Worm (Caenorhabditis elegans): ENCODE results near the gene C02B4.3.

C02B4.3 gene

ce11 chrX:12668941-12669501 is 9.4 kb upstream of the C02B4.3 start:
- no peak for TF ChIP-seq unc-62 (GFP tag; optimal IDR thresholded peaks at IDR 0.05)

ce11 chrX:12667804-12668511 is 8.3 kb upstream of the C02B4.3 start, which contains the start of gene nhr-17:
nhr-17 (minus strand) TSS chrX:12667854.
- no peak for TF ChIP-seq unc-62 (GFP tag; optimal IDR thresholded peaks at IDR 0.05)

- TF ChIP-seq unc-62 (GFP tag; optimal IDR thresholded peaks at IDR 0.05), result no peak
Measured at ce11 chrX:12665799-12666198, 6.2 kb upstream of the C02B4.3 start.

- no peak for TF ChIP-seq unc-62 (GFP tag; optimal IDR thresholded peaks at IDR 0.05)
Measured at ce11 chrX:12664987-12665451, 5.4 kb upstream of the C02B4.3 start.

- no peak for TF ChIP-seq unc-62 (GFP tag; optimal IDR thresholded peaks at IDR 0.05)
Measured at ce11 chrX:12664443-12664842, 4.8 kb upstream of the C02B4.3 start.

ce11 chrX:12663537-12663936 is 3.9 kb upstream of the C02B4.3 start, which contains the start of gene nlp-76:
nlp-76 (minus strand) TSS chrX:12663903.
- TF ChIP-seq unc-62 (GFP tag; optimal IDR thresholded peaks at IDR 0.05), result no peak

ce11 chrX:12663114-12663513 is 3.5 kb upstream of the C02B4.3 start:
- no peak for TF ChIP-seq unc-62 (GFP tag; optimal IDR thresholded peaks at IDR 0.05)

- TF ChIP-seq unc-62 (GFP tag; optimal IDR thresholded peaks at IDR 0.05), result no peak
Measured at ce11 chrX:12661091-12661526, 1.5 kb upstream of the C02B4.3 start.

- TF ChIP-seq unc-62 (GFP tag; optimal IDR thresholded peaks at IDR 0.05), result no peak
Measured at ce11 chrX:12656420-12657033, 3.1 kb downstream of the C02B4.3 start.

ce11 chrX:12655339-12655875 is 4.2 kb downstream of the C02B4.3 start:
- no peak for TF ChIP-seq unc-62 (GFP tag; optimal IDR thresholded peaks at IDR 0.05)

- TF ChIP-seq unc-62 (GFP tag; optimal IDR thresholded peaks at IDR 0.05), result no peak
Measured at ce11 chrX:12646546-12647167, 13.0 kb downstream of the C02B4.3 start, which contains the start of gene zmp-5. zmp-5 (plus strand) TSS chrX:12647117.

- TF ChIP-seq unc-62 (GFP tag; optimal IDR thresholded peaks at IDR 0.05), result no peak
Measured at ce11 chrX:12645846-12646245, 13.8 kb downstream of the C02B4.3 start.

- TF ChIP-seq unc-62 (GFP tag; optimal IDR thresholded peaks at IDR 0.05), result no peak
Measured at ce11 chrX:12642952-12643351, 16.7 kb downstream of the C02B4.3 start.

ce11 chrX:12640961-12641360 is 18.7 kb downstream of the C02B4.3 start:
- TF ChIP-seq unc-62 (GFP tag; optimal IDR thresholded peaks at IDR 0.05), result no peak

- TF ChIP-seq unc-62 (GFP tag; optimal IDR thresholded peaks at IDR 0.05), result no peak
Measured at ce11 chrX:12640459-12640858, 19.2 kb downstream of the C02B4.3 start, which contains the start of gene R09A8.5. R09A8.5 (minus strand) TSS chrX:12640559.

ce11 chrX:12637978-12638377 is 21.7 kb downstream of the C02B4.3 start:
- TF ChIP-seq unc-62 (GFP tag; optimal IDR thresholded peaks at IDR 0.05), result no peak
